Fruit fly (Drosophila melanogaster): ENCODE measurements around the gene Mpi.

Mpi gene

DNA sequence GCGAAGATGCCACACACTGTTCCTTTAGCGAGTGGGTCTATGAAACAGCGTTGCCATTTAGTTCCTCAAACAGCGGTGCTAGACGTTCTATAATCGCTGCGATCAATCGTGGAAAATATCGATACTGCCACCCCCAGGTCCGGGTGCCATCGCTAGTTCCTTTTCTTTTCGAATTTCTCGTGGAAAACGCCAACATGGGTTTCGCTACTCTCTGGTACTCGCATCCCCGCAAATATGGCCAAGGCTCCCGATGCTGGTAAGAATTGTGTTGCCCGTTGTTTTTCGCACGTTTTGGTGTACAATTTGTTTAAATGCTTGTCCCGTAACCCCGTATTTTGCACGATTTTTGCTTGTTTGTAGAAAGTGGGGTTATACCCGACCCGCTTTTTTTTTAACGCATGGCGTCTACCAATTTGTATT lies 18.5 kb downstream of the Mpi start, which contains the start of gene RpS29 (continued):
- TF ChIP-seq CG16779 (GFP tag; IDR thresholded peaks at IDR 0.05), result peak; percentile 67
- TF ChIP-seq danr (GFP tag; IDR thresholded peaks at IDR 0.05), result 0 out of 2 replicates have a peak, but pooled peaks have one; percentile 28
- TF ChIP-seq chm (GFP tag; IDR thresholded peaks at IDR 0.05), result peak; percentile 79
- peak; percentile 77 for TF ChIP-seq CG13775 (GFP tag; optimal IDR thresholded peaks at IDR 0.05)
- TF ChIP-seq tll (GFP tag; optimal IDR thresholded peaks at IDR 0.05), result no peak
- TF ChIP-seq Tbp (GFP tag; optimal IDR thresholded peaks at IDR 0.05), result peak; percentile 61
- TF ChIP-seq Rfx (GFP tag; IDR thresholded peaks at IDR 0.05), result peak; percentile 95
- peak; percentile 32 for TF ChIP-seq CG1529 (GFP tag; optimal IDR thresholded peaks at IDR 0.05)
- TF ChIP-seq CG31441 (GFP tag; IDR thresholded peaks at IDR 0.05), result peak; percentile 51; the same call in 1 of the 2 replicates
- peak; percentile 80 for TF ChIP-seq tx (GFP tag; optimal IDR thresholded peaks at IDR 0.05)
- TF ChIP-seq Dll (GFP tag; IDR thresholded peaks at IDR 0.05; ENCODE audit: partially characterized antibody), result peak; percentile 91
- peak; percentile 75 for TF ChIP-seq CG4617 (GFP tag; optimal IDR thresholded peaks at IDR 0.05; ENCODE audit: borderline replicate concordance)
- peak in 1 of 3 experiments; percentile 23 for TF ChIP-seq Stat92E (GFP tag; optimal IDR thresholded peaks at IDR 0.05)
- peak; percentile 77 for TF ChIP-seq Aef1 (GFP tag; IDR thresholded peaks at IDR 0.05)
- TF ChIP-seq CG15601 (tag; optimal IDR thresholded peaks at IDR 0.05), result peak; percentile 81
- peak; percentile 68 for TF ChIP-seq CG12104 (GFP tag; optimal IDR thresholded peaks at IDR 0.05)
- TF ChIP-seq mld (GFP tag; IDR thresholded peaks at IDR 0.05; ENCODE audit: partially characterized antibody), result peak; percentile 81
- peak; percentile 70 for TF ChIP-seq Fer2 (tag; optimal IDR thresholded peaks at IDR 0.05)
- peak; percentile 79 for TF ChIP-seq CG11085 (GFP tag; IDR thresholded peaks at IDR 0.05)
- TF ChIP-seq abd-A (tag; optimal IDR thresholded peaks at IDR 0.05), result no peak
- peak; percentile 74 for TF ChIP-seq CG17328 (GFP tag; IDR thresholded peaks at IDR 0.05)
- TF ChIP-seq CG3726 (GFP tag; IDR thresholded peaks at IDR 0.05), result peak; percentile 69; the same call in 2 of the 3 replicates
- peak; percentile 89 for TF ChIP-seq pho (GFP tag; optimal IDR thresholded peaks at IDR 0.05)
- peak; percentile 83 for TF ChIP-seq CG6272 (GFP tag; IDR thresholded peaks at IDR 0.05)
- peak; percentile 90 for TF ChIP-seq Lhr (GFP tag; optimal IDR thresholded peaks at IDR 0.05)
- peak; percentile 96 for TF ChIP-seq hbn (GFP tag; IDR thresholded peaks at IDR 0.05; ENCODE audit: partially characterized antibody)
- TF ChIP-seq Blimp-1 (GFP tag; optimal IDR thresholded peaks at IDR 0.05), result peak; percentile 60
- peak; percentile 44 for TF ChIP-seq sima (GFP tag; optimal IDR thresholded peaks at IDR 0.05)
- TF ChIP-seq CG13424 (tag; optimal IDR thresholded peaks at IDR 0.05), result peak; percentile 62
- TF ChIP-seq Trl (optimal IDR thresholded peaks at IDR 0.05), result no peak
- peak; percentile 91 for TF ChIP-seq Trl (GFP tag; optimal IDR thresholded peaks at IDR 0.05)
- peak; percentile 99 for TF ChIP-seq amos (GFP tag; IDR thresholded peaks at IDR 0.05; ENCODE audit: partially characterized antibody)
- TF ChIP-seq CG18262 (tag; optimal IDR thresholded peaks at IDR 0.05), result peak; percentile 47
- TF ChIP-seq CG8924 (tag; optimal IDR thresholded peaks at IDR 0.05), result peak; percentile 58
- no peak for TF ChIP-seq dimm (GFP tag; IDR thresholded peaks at IDR 0.05)
- TF ChIP-seq CG16815 (GFP tag; optimal IDR thresholded peaks at IDR 0.05), result peak; percentile 2
- TF ChIP-seq CG2120 (GFP tag; optimal IDR thresholded peaks at IDR 0.05), result peak; percentile 90
- TF ChIP-seq kay (GFP tag; optimal IDR thresholded peaks at IDR 0.05), result peak; percentile 32
- peak; percentile 76 for TF ChIP-seq CG18764 (GFP tag; optimal IDR thresholded peaks at IDR 0.05)
- TF ChIP-seq pzg (GFP tag; optimal IDR thresholded peaks at IDR 0.05), result peak; percentile 100
- TF ChIP-seq prd (optimal IDR thresholded peaks at IDR 0.05), result no peak
- peak; percentile 76 for TF ChIP-seq prd (GFP tag; IDR thresholded peaks at IDR 0.05)
- TF ChIP-seq Ssrp (tag; optimal IDR thresholded peaks at IDR 0.05), result peak; percentile 16
- TF ChIP-seq CG13624 (GFP tag; optimal IDR thresholded peaks at IDR 0.05), result peak; percentile 92
- TF ChIP-seq Sry-δ (GFP tag; optimal IDR thresholded peaks at IDR 0.05), result peak; percentile 100
- peak; percentile 95 for TF ChIP-seq HmgZ (tag; optimal IDR thresholded peaks at IDR 0.05)
- peak; percentile 97 for TF ChIP-seq CG12155 (GFP tag; optimal IDR thresholded peaks at IDR 0.05)
- peak; percentile 78 for TF ChIP-seq nmo (GFP tag; optimal IDR thresholded peaks at IDR 0.05)
- peak; percentile 73 for TF ChIP-seq scrt (GFP tag; optimal IDR thresholded peaks at IDR 0.05)
- peak; percentile 66 for TF ChIP-seq unpg (GFP tag; optimal IDR thresholded peaks at IDR 0.05)

Measured in whole organism, embryonic.